Fruit fly (Drosophila melanogaster): ENCODE results near the gene CG43815.

The CG43815 gene

dm6 chr2L:3605673-3606072, 29.7 kb downstream of the CG43815 start:
- TF ChIP-seq CG16779 (tag; optimal IDR thresholded peaks at IDR 0.05) (no peak), spab (GFP tag; optimal IDR thresholded peaks at IDR 0.05) (no peak), lz (GFP tag; optimal IDR thresholded peaks at IDR 0.05) (no peak), svp (GFP tag) (no peak), OdsH (GFP tag; optimal IDR thresholded peaks at IDR 0.05) (no peak), CG6808 (GFP tag; optimal IDR thresholded peaks at IDR 0.05) (no peak), fd59A (GFP tag; optimal IDR thresholded peaks at IDR 0.05) (no peak), CG8632 (GFP tag; optimal IDR thresholded peaks at IDR 0.05) (no peak), CG6854 (GFP tag; optimal IDR thresholded peaks at IDR 0.05) (no peak), CG32006 (GFP tag; optimal IDR thresholded peaks at IDR 0.05) (no peak), Sox14 (GFP tag; optimal IDR thresholded peaks at IDR 0.05) (no peak), cyc (GFP tag; optimal IDR thresholded peaks at IDR 0.05) (no peak)

- TF ChIP-seq topi (GFP tag; optimal IDR thresholded peaks at IDR 0.05) (no peak), CG34406 (GFP tag; optimal IDR thresholded peaks at IDR 0.05) (no peak), CG6163 (GFP tag; IDR thresholded peaks at IDR 0.05) (peak; percentile 28; the same call in 1 of the 3 replicates), Eip78C (GFP tag) (peak; percentile 11), CG10631 (GFP tag; optimal IDR thresholded peaks at IDR 0.05) (no peak), dsx (GFP tag; optimal IDR thresholded peaks at IDR 0.05; ENCODE audit: poor library complexity, severe bottlenecking) (peak; percentile 27), CG3919 (GFP tag; optimal IDR thresholded peaks at IDR 0.05) (peak; percentile 19), CG1621 (tag; optimal IDR thresholded peaks at IDR 0.05) (peak; percentile 12), eg (GFP tag; IDR thresholded peaks at IDR 0.05) (0 out of 3 replicates have a peak, but pooled peaks have one; percentile 37), Met (GFP tag; optimal IDR thresholded peaks at IDR 0.05) (no peak), CG6854 (GFP tag; optimal IDR thresholded peaks at IDR 0.05) (peak; percentile 7)
These were observed 30.7 kb downstream of the CG43815 start, which contains the start of gene odd for dm6 chr2L:3606462-3607270. odd (minus strand) TSS chr2L:3606756.

dm6 chr2L:3608781-3609180, 32.8 kb downstream of the CG43815 start:
- TF ChIP-seq dac (GFP tag; optimal IDR thresholded peaks at IDR 0.05) (no peak), Eip78C (GFP tag) (peak; percentile 4), Smox (GFP tag; optimal IDR thresholded peaks at IDR 0.05) (no peak), fkh (GFP tag; optimal IDR thresholded peaks at IDR 0.05) (peak; percentile 50), CG8119 (GFP tag; IDR thresholded peaks at IDR 0.05) (no peak)

dm6 chr2L:3610608-3611007, 34.6 kb downstream of the CG43815 start:
- TF ChIP-seq eg (GFP tag; IDR thresholded peaks at IDR 0.05): no peak
- no peak for TF ChIP-seq spab (GFP tag; optimal IDR thresholded peaks at IDR 0.05)
- TF ChIP-seq Hr4 (GFP tag; optimal IDR thresholded peaks at IDR 0.05): no peak
- no peak for TF ChIP-seq CG34406 (GFP tag; optimal IDR thresholded peaks at IDR 0.05)
- TF ChIP-seq CG15336 (GFP tag; IDR thresholded peaks at IDR 0.05): no peak
- TF ChIP-seq Blimp-1 (GFP tag; optimal IDR thresholded peaks at IDR 0.05): no peak
- TF ChIP-seq Ets96B (tag; optimal IDR thresholded peaks at IDR 0.05): no peak
- TF ChIP-seq Ets21C (GFP tag; optimal IDR thresholded peaks at IDR 0.05): no peak
- TF ChIP-seq CG6163 (GFP tag; IDR thresholded peaks at IDR 0.05): no peak
- no peak for TF ChIP-seq CG8119 (GFP tag; IDR thresholded peaks at IDR 0.05)
- no peak for TF ChIP-seq CG6792 (GFP tag; optimal IDR thresholded peaks at IDR 0.05)

dm6 chr2L:3611762-3612424, 35.9 kb downstream of the CG43815 start:
- TF ChIP-seq CG3032 (tag; optimal IDR thresholded peaks at IDR 0.05) (no peak), CG10631 (GFP tag; optimal IDR thresholded peaks at IDR 0.05) (no peak), cyc (GFP tag; optimal IDR thresholded peaks at IDR 0.05) (no peak), dsx (GFP tag; optimal IDR thresholded peaks at IDR 0.05; ENCODE audit: poor library complexity, severe bottlenecking) (no peak), fkh (GFP tag; optimal IDR thresholded peaks at IDR 0.05) (peak; percentile 60), vri (GFP tag; optimal IDR thresholded peaks at IDR 0.05) (peak; percentile 7), CG16779 (tag; optimal IDR thresholded peaks at IDR 0.05) (no peak), achi (GFP tag; optimal IDR thresholded peaks at IDR 0.05) (no peak), Hr39 (GFP tag; optimal IDR thresholded peaks at IDR 0.05) (no peak), CG15336 (GFP tag; IDR thresholded peaks at IDR 0.05) (no peak), CG4318 (GFP tag; optimal IDR thresholded peaks at IDR 0.05) (no peak), CG1621 (tag; optimal IDR thresholded peaks at IDR 0.05) (no peak), Lpt (GFP tag; optimal IDR thresholded peaks at IDR 0.05) (no peak), Sox102F (GFP tag; optimal IDR thresholded peaks at IDR 0.05) (no peak)

Data from whole organism, prepupa.